Worm (Caenorhabditis elegans): ENCODE results near the gene srz-9.

Gene srz-9

DNA sequence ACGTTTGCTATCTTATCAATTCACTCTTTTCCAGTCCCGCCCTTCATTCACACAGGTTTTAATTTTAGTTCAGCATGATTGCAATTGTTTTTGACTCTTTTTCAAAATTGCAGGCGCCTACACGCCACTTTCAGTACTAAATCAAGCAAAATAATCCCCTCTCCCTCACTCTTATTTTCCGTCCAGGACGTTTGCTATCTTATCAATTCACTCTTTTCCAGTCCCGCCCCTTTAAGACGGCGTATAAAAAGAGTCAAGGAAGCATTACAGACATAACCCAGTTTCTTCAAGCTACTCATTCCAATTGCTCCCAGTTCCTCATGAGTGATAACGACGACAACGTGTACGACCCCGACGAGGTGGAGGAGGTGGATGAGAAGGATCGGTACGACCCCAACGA lies 49.1 kb upstream of the srz-9 start, which contains the start of gene Y119D3B.21 (continued):
- TF ChIP-seq ama-1 (optimal IDR thresholded peaks at IDR 0.05) (no peak), ama-1 (GFP tag; optimal IDR thresholded peaks at IDR 0.05) (no peak), ztf-22 (GFP tag; optimal IDR thresholded peaks at IDR 0.05) (peak; percentile 39), pha-4 (tag; optimal IDR thresholded peaks at IDR 0.05) (no peak), cebp-1 (GFP tag; IDR thresholded peaks at IDR 0.05) (no peak), cebp-1 (tag; optimal IDR thresholded peaks at IDR 0.05) (peak; percentile 74)

DNA sequence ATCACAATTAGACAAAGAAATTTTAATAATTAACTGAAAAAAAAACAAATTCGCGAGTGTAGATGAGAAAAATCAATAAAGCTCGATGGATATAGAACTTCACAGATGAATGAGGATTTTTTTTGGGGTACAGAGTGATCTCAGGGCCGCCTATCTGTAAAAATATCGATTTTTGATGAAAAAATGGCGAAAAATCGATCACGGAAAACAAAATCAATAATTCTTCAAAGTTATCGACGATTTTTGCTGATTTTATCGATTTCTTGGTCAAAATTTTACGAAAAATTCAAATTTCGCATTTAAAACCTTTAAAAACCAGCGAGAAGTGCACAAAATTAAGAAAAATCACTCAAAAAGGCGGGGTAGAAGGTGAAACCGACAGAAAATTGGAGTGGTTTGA lies 47.7 kb upstream of the srz-9 start:
- TF ChIP-seq unc-130 (GFP tag; optimal IDR thresholded peaks at IDR 0.05): no peak
- TF ChIP-seq let-526 (GFP tag; IDR thresholded peaks at IDR 0.05): no peak
- TF ChIP-seq K12H6.12 (tag; optimal IDR thresholded peaks at IDR 0.05): no peak
- no peak for TF ChIP-seq nhr-27 (tag; optimal IDR thresholded peaks at IDR 0.05)
- no peak for TF ChIP-seq dpl-1 (GFP tag; optimal IDR thresholded peaks at IDR 0.05)
- TF ChIP-seq sptf-2 (GFP tag; optimal IDR thresholded peaks at IDR 0.05): no peak
- TF ChIP-seq Y95B8A.8 (GFP tag; IDR thresholded peaks at IDR 0.05): no peak
- TF ChIP-seq ztf-6 (GFP tag; IDR thresholded peaks at IDR 0.05): no peak
- TF ChIP-seq tbp1 (GFP tag; optimal IDR thresholded peaks at IDR 0.05): no peak
- TF ChIP-seq akir-1 (GFP tag; optimal IDR thresholded peaks at IDR 0.05): no peak
- no peak for TF ChIP-seq zfh-2 (GFP tag; conservative IDR thresholded peaks at IDR 0.05)
- TF ChIP-seq Y67H2A.10 (GFP tag; conservative IDR thresholded peaks at IDR 0.05): no peak
- TF ChIP-seq nhr-179 (tag; optimal IDR thresholded peaks at IDR 0.05): no peak
- no peak for TF ChIP-seq pbrm-1 (GFP tag; IDR thresholded peaks at IDR 0.05)
- TF ChIP-seq bed-1 (GFP tag; IDR thresholded peaks at IDR 0.05): no peak
- TF ChIP-seq rcor-1 (GFP tag; IDR thresholded peaks at IDR 0.05): no peak
- TF ChIP-seq ztf-22 (GFP tag; optimal IDR thresholded peaks at IDR 0.05): no peak
- TF ChIP-seq ceh-79 (tag; optimal IDR thresholded peaks at IDR 0.05): no peak
- TF ChIP-seq F23B12.7 (tag; optimal IDR thresholded peaks at IDR 0.05; ENCODE audit: insufficient read depth): no peak
- no peak for TF ChIP-seq C17E4.6 (GFP tag; IDR thresholded peaks at IDR 0.05)

- TF ChIP-seq cebp-1 (GFP tag; IDR thresholded peaks at IDR 0.05) (no peak), cebp-1 (tag; optimal IDR thresholded peaks at IDR 0.05) (no peak), Y56A3A.18 (GFP tag; IDR thresholded peaks at IDR 0.05) (0 out of 2 replicates have a peak, but pooled peaks have one; percentile 34), egl-44 (GFP tag; IDR thresholded peaks at IDR 0.05) (no peak), egl-18 (GFP tag; IDR thresholded peaks at IDR 0.05) (no peak), lin-40 (tag; optimal IDR thresholded peaks at IDR 0.05) (peak; percentile 28), let-526 (GFP tag; IDR thresholded peaks at IDR 0.05) (no peak), attf-5 (GFP tag; optimal IDR thresholded peaks at IDR 0.05) (peak; percentile 29), rpc-1 (optimal IDR thresholded peaks at IDR 0.05) (peak; percentile 59), rpc-1 (tag; optimal IDR thresholded peaks at IDR 0.05) (peak; percentile 78), lin-26 (GFP tag; IDR thresholded peaks at IDR 0.05) (peak; percentile 73; the same call in 1 of the 2 replicates), hmg-1.2 (GFP tag; IDR thresholded peaks at IDR 0.05) (peak; percentile 47), sptf-2 (GFP tag; optimal IDR thresholded peaks at IDR 0.05) (no peak), fkh-3 (tag; optimal IDR thresholded peaks at IDR 0.05) (no peak), ceh-79 (tag; optimal IDR thresholded peaks at IDR 0.05) (no peak), tbp1 (GFP tag; optimal IDR thresholded peaks at IDR 0.05) (peak; percentile 91), akir-1 (GFP tag; optimal IDR thresholded peaks at IDR 0.05) (no peak), nfyb-1 (GFP tag; IDR thresholded peaks at IDR 0.05) (0 out of 2 replicates have a peak, but pooled peaks have one; percentile 45), zfh-2 (GFP tag; conservative IDR thresholded peaks at IDR 0.05) (peak; percentile 49; the same call in 1 of the 2 replicates), unc-130 (GFP tag; optimal IDR thresholded peaks at IDR 0.05) (no peak), Y79H2A.3 (GFP tag; conservative IDR thresholded peaks at IDR 0.05) (no peak), pbrm-1 (GFP tag; IDR thresholded peaks at IDR 0.05) (peak; percentile 52; the same call in 1 of the 2 replicates), lsl-1 (GFP tag; optimal IDR thresholded peaks at IDR 0.05) (peak; percentile 9), chd-7 (tag; optimal IDR thresholded peaks at IDR 0.05) (no peak), athp-1 (tag; optimal IDR thresholded peaks at IDR 0.05) (no peak), F37B4.10 (GFP tag; IDR thresholded peaks at IDR 0.05) (no peak), egrh-3 (GFP tag; IDR thresholded peaks at IDR 0.05) (peak; percentile 52), dpl-1 (GFP tag; optimal IDR thresholded peaks at IDR 0.05) (peak; percentile 8), Y53G8AR.9 (GFP tag; conservative IDR thresholded peaks at IDR 0.05) (peak; percentile 36; the same call in 1 of the 2 replicates), T07F8.4 (tag; optimal IDR thresholded peaks at IDR 0.05) (no peak), madf-3 (GFP tag; IDR thresholded peaks at IDR 0.05) (no peak), dox-1 (GFP tag; IDR thresholded peaks at IDR 0.05) (peak; percentile 47; the same call in 1 of the 2 replicates)
These were observed 45.6 kb upstream of the srz-9 start for ce11 chrIII:1218221-1218620.
